Worm (Caenorhabditis elegans) whole organism, L3 larva: ENCODE results near the gene fard-1.

Experiments used
- ama-1 ChIP-seq: fragments of 150-350 bp; optimal IDR thresholded peaks from 2 replicates; lab custom pipeline; 2018
- fos-1 ChIP-seq: fragments of 150-350 bp; optimal IDR thresholded peaks from 2 replicates; lab custom pipeline; 2014; ENCODE audit warnings: missing biosample characterization, missing genetic modification characterization
- nfya-1 ChIP-seq: sonication (generic microtip); optimal IDR thresholded peaks from 2 replicates; lab custom pipeline; 2017; ENCODE audit warnings: missing genetic modification characterization, mild to moderate bottlenecking, missing compliant biosample characterization, antibody characterized with exemption, moderate library complexity; ENCODE audit not compliant: insufficient read depth
- nhr-11 ChIP-seq: fragments of 150-350 bp; optimal IDR thresholded peaks from 2 replicates; lab custom pipeline; 2014; ENCODE audit warnings: missing biosample characterization, missing genetic modification characterization
- nhr-23 ChIP-seq: fragments of 150-350 bp; optimal IDR thresholded peaks from 2 replicates; lab custom pipeline; 2014; ENCODE audit warnings: missing biosample characterization, missing genetic modification reagents, missing genetic modification characterization
- pqm-1 ChIP-seq: fragments of 150-350 bp; optimal IDR thresholded peaks from 2 replicates; lab custom pipeline; 2017; ENCODE audit warnings: missing biosample characterization, missing genetic modification characterization, inconsistent platforms
- snpc-4 ChIP-seq: fragments of 150-350 bp; optimal IDR thresholded peaks from 2 replicates; lab custom pipeline; 2014; ENCODE audit warnings: missing biosample characterization, missing genetic modification characterization
- unc-62 ChIP-seq: fragments of 150-350 bp; sonication (generic microtip); optimal IDR thresholded peaks from 4 replicates; lab custom pipeline; 2014; ENCODE audit warnings: missing biosample characterization, missing genetic modification reagents, missing genetic modification characterization

DNA sequence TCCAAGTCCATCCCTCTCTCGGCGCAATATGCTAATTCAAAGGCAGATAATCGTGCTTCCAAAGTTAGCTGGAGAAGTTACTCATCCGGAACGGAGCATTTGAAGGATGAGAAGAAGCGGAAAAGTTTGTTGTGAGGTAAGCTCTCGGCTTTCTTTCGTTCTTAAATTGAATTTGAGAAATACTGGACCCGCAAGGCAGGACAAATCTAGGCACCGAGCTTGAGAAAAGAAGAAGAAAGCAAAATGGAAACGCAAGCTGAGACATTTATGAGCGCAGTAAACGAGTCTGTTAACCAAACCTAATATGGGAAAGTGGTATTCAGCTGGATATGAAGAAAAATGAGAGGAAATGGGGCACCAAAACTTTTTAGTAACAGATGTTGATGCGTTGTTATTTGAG lies 7.2 kb upstream of the fard-1 start:
- TF ChIP-seq fos-1 (tag; lab: Kevin White, UChicago) (no peak), snpc-4 (tag; lab: Kevin White, UChicago) (no peak), ama-1 (lab: Kevin White, UChicago) (no peak), unc-62 (GFP tag; lab: Kevin White, UChicago) (no peak), pqm-1 (no peak), nhr-23 (tag; lab: Kevin White, UChicago) (no peak), nhr-11 (no peak), nfya-1 (tag; lab: Kevin White, UChicago) (no peak)
